Fruit fly (Drosophila melanogaster) whole organism, pupa: Measurements from ENCODE around the gene eff.

Experiments
- CG10348 ChIP-seq: fragments of 200-800 bp; sonication (Bioruptor generic); IDR thresholded peaks from 2 replicates; pipeline ENCODE4 v1.3.6; 2022; ENCODE audit warnings: missing biosample characterization, missing genetic modification characterization
- CG14655 ChIP-seq: fragments of 200-800 bp; sonication (Bioruptor generic); optimal IDR thresholded peaks from 3 replicates; lab custom pipeline; 2017; ENCODE audit warnings: mild to moderate bottlenecking, missing biosample characterization, missing genetic modification reagents, missing genetic modification characterization
- CG17806 ChIP-seq: fragments of 200-800 bp; sonication (Bioruptor generic); optimal IDR thresholded peaks from 2 replicates; lab custom pipeline; 2018; ENCODE audit warnings: missing biosample characterization, mild to moderate bottlenecking, missing genetic modification characterization, moderate library complexity
- CG32121 ChIP-seq: fragments of 200-800 bp; sonication (Bioruptor generic); IDR thresholded peaks from 2 replicates; pipeline ENCODE4 v1.3.6; 2022; ENCODE audit warnings: missing biosample characterization, missing genetic modification characterization
- CG34367 ChIP-seq: fragments of 200-800 bp; sonication (Bioruptor generic); optimal IDR thresholded peaks from 2 replicates; lab custom pipeline; 2018; ENCODE audit warnings: missing biosample characterization, mild to moderate bottlenecking, missing genetic modification characterization
- CG8301 ChIP-seq: fragments of 200-800 bp; sonication (Bioruptor generic); optimal IDR thresholded peaks from 2 replicates; lab custom pipeline; 2018; ENCODE audit warnings: missing biosample characterization, mild to moderate bottlenecking, missing genetic modification characterization
- D1 ChIP-seq: fragments of 200-800 bp; sonication (Bioruptor generic); optimal IDR thresholded peaks from 2 replicates; lab custom pipeline; 2018; ENCODE audit warnings: missing biosample characterization, mild to moderate bottlenecking, missing genetic modification characterization, moderate library complexity
- EcR ChIP-seq: fragments of 200-800 bp; sonication (Bioruptor generic); optimal IDR thresholded peaks from 3 replicates; lab custom pipeline; 2019; ENCODE audit warnings: missing biosample characterization, missing genetic modification characterization, mild to moderate bottlenecking, moderate library complexity, missing genetic modification reagents
- Ets98B ChIP-seq: fragments of 200-800 bp; sonication (Bioruptor generic); IDR thresholded peaks from 2 replicates; pipeline ENCODE4 v1.3.6; 2022; ENCODE audit warnings: missing biosample characterization, missing genetic modification characterization
- Pif1A ChIP-seq: fragments of 200-800 bp; sonication (Bioruptor generic); optimal IDR thresholded peaks from 3 replicates; lab custom pipeline; 2016; ENCODE audit warnings: missing biosample characterization, missing genetic modification characterization
- Snoo ChIP-seq: fragments of 200-800 bp; sonication (Bioruptor generic); optimal IDR thresholded peaks from 3 replicates; lab custom pipeline; 2017; ENCODE audit warnings: missing biosample characterization, mild to moderate bottlenecking, missing genetic modification characterization, inconsistent platforms
- fd96Ca ChIP-seq: fragments of 200-800 bp; sonication (Bioruptor generic); IDR thresholded peaks from 3 replicates; pipeline ENCODE4 v1.3.6; 2022; ENCODE audit warnings: missing biosample characterization, missing genetic modification characterization
- gl ChIP-seq: fragments of 200-800 bp; sonication (Bioruptor generic); optimal IDR thresholded peaks from 2 replicates; lab custom pipeline; 2018; ENCODE audit warnings: missing biosample characterization, mild to moderate bottlenecking, missing genetic modification characterization
- rn ChIP-seq: fragments of 200-800 bp; sonication (Bioruptor generic); IDR thresholded peaks from 2 replicates; pipeline ENCODE4 v1.3.6; 2022; ENCODE audit warnings: missing biosample characterization, missing genetic modification characterization

dm6 chr3R:14711447-14712163 is 29.5 kb downstream of the eff start:
- no peak for TF ChIP-seq rn (GFP tag; lab: Robert Waterston, UW)
- TF ChIP-seq CG17806 (tag; lab: Kevin White, UChicago) = peak; percentile 46
- TF ChIP-seq Snoo (tag; lab: Kevin White, UChicago) = peak; percentile 23
- TF ChIP-seq CG8301 = no peak
- peak; percentile 18; the same call in 1 of the 2 replicates for TF ChIP-seq CG32121 (GFP tag; lab: Robert Waterston, UW)
- 0 out of 2 replicates have a peak, but pooled peaks have one; percentile 27 for TF ChIP-seq Ets98B (GFP tag; lab: Robert Waterston, UW)
- TF ChIP-seq EcR (GFP tag; lab: Kevin White, UChicago) = peak; percentile 89
- TF ChIP-seq CG34367 = peak; percentile 29
- TF ChIP-seq CG14655 = peak; percentile 16
- TF ChIP-seq fd96Ca = 0 out of 3 replicates have a peak, but pooled peaks have one; percentile 31
- TF ChIP-seq Pif1A (GFP tag; lab: Kevin White, UChicago) = peak; percentile 42
- TF ChIP-seq D1 = no peak
- TF ChIP-seq gl (tag; lab: Kevin White, UChicago) = no peak
- no peak for TF ChIP-seq CG10348 (GFP tag; lab: Robert Waterston, UW)
